Fruit fly (Drosophila melanogaster) whole organism, wandering third instar larva: ENCODE measurements around the gene CG3285.

Experiments
- Abd-B ChIP-seq: fragments of >200 bp; optimal IDR thresholded peaks from 2 replicates; lab custom pipeline; 2017; ENCODE audit warnings: missing biosample characterization, missing genetic modification characterization
- Rel ChIP-seq, 2 experiments: fragments of 200-800 bp; sonication (Bioruptor generic) in 1 of 2; optimal IDR thresholded peaks; 2 replicates in 1 of 2; 3 replicates in 1 of 2; lab custom pipeline; 2016 to 2019; ENCODE audit warnings: mild to moderate bottlenecking in 2 of 2, missing biosample characterization in 2 of 2, missing genetic modification characterization in 2 of 2, moderate library complexity in 1 of 2
- fru ChIP-seq: fragments of 200-800 bp; sonication (Bioruptor generic); optimal IDR thresholded peaks from 3 replicates; lab custom pipeline; 2016; ENCODE audit warnings: missing biosample characterization, mild to moderate bottlenecking, missing genetic modification characterization

- TF ChIP-seq Abd-B (GFP tag; lab: Kevin White, UChicago) (no peak), fru (GFP tag; lab: Kevin White, UChicago) (no peak), Rel (GFP tag; optimal IDR thresholded peaks at IDR 0.05; lab: Kevin White, UChicago) (no peak), Rel (tag; optimal IDR thresholded peaks at IDR 0.05; lab: Kevin White, UChicago) (no peak)
Observed at dm6 chr2L:3369822-3370221, 39.1 kb downstream of the CG3285 start.
